Worm (Caenorhabditis elegans) whole organism, young adult: ENCODE results near the gene Y41C4A.18.

Experiments
- ama-1 ChIP-seq, 3 experiments: fragments of 150-350 bp in 1 of 3; sonication (generic microtip) in 2 of 3; optimal IDR thresholded peaks; 2 replicates each; lab custom pipeline; 2014 to 2018; ENCODE audit warnings: missing biosample characterization in 2 of 3, missing genetic modification characterization in 2 of 3, missing genetic modification reagents in 2 of 3
- ceh-100 ChIP-seq: fragments of 200-800 bp; sonication (Bioruptor generic); IDR thresholded peaks from 2 replicates; pipeline ENCODE4 v1.3.6; 2022; ENCODE audit warnings: missing genetic modification reagents, missing genetic modification characterization, missing compliant biosample characterization
- dox-1 ChIP-seq: fragments of 200-800 bp; sonication (Bioruptor generic); IDR thresholded peaks from 2 replicates; pipeline ENCODE4 v1.3.6; 2022; ENCODE audit warnings: missing genetic modification reagents, missing genetic modification characterization, missing compliant biosample characterization
- gei-17 ChIP-seq: fragments of 200-800 bp; sonication (Bioruptor generic); optimal IDR thresholded peaks from 2 replicates; lab custom pipeline; 2018; ENCODE audit warnings: mild to moderate bottlenecking, missing genetic modification characterization, missing compliant biosample characterization
- unc-130 ChIP-seq: sonication (generic microtip); optimal IDR thresholded peaks from 2 replicates; lab custom pipeline; 2016; ENCODE audit warnings: missing genetic modification reagents, missing genetic modification characterization, missing compliant biosample characterization
- ztf-22 ChIP-seq: fragments of 200-800 bp; sonication (Bioruptor generic); optimal IDR thresholded peaks from 2 replicates; lab custom pipeline; 2018; ENCODE audit warnings: mild to moderate bottlenecking, missing genetic modification characterization, moderate library complexity, missing compliant biosample characterization

- TF ChIP-seq ama-1 (optimal IDR thresholded peaks at IDR 0.05; lab: Kevin White, UChicago) (no peak), ama-1 (GFP tag; optimal IDR thresholded peaks at IDR 0.05; lab: Kevin White, UChicago) (no peak), gei-17 (GFP tag; lab: Kevin White, UChicago) (no peak), ceh-100 (GFP tag; lab: Robert Waterston, UW) (no peak), unc-130 (GFP tag; lab: Kevin White, UChicago) (no peak), dox-1 (no peak), ztf-22 (GFP tag; lab: Kevin White, UChicago) (no peak)
These were observed 21.7 kb upstream of the Y41C4A.18 start, which contains the start of gene Y41C4A.8 for ce11 chrIII:11708722-11709121.
